Fruit fly (Drosophila melanogaster): ENCODE measurements around the gene Snoo.

- TF ChIP-seq Dll (optimal IDR thresholded peaks at IDR 0.05) (no peak), EcR (GFP tag; optimal IDR thresholded peaks at IDR 0.05) (no peak), usp (GFP tag; optimal IDR thresholded peaks at IDR 0.05) (no peak)
Observed at dm6 chr2L:7885271-7885670, 98.7 kb downstream of the Snoo start, which contains the start of the genes SmE and CG34132.

Data from whole organism.